Worm (Caenorhabditis elegans) whole organism, mixed stage, embryonic: Measurements from ENCODE around the gene sec-6.

Experiments
- M03D4.4 ChIP-seq: sonication (generic microtip); optimal IDR thresholded peaks from 2 replicates; lab custom pipeline; 2017; ENCODE audit warnings: mild to moderate bottlenecking, missing genetic modification characterization, missing compliant biosample characterization
- bed-3 ChIP-seq: fragments of 200-800 bp; sonication (Bioruptor generic); optimal IDR thresholded peaks from 3 replicates; lab custom pipeline; 2018; ENCODE audit warnings: mild to moderate bottlenecking, missing genetic modification characterization, moderate library complexity, missing compliant biosample characterization
- blmp-1 ChIP-seq: fragments of 150-350 bp; optimal IDR thresholded peaks from 2 replicates; lab custom pipeline; 2014; ENCODE audit warnings: missing biosample characterization, missing genetic modification characterization
- ceh-39 ChIP-seq: fragments of 150-350 bp; optimal IDR thresholded peaks from 2 replicates; lab custom pipeline; 2014; ENCODE audit warnings: missing biosample characterization, missing genetic modification characterization
- ceh-43 ChIP-seq: fragments of 200-800 bp; sonication (Bioruptor generic); optimal IDR thresholded peaks from 2 replicates; lab custom pipeline; 2018; ENCODE audit warnings: mild to moderate bottlenecking, missing genetic modification characterization, moderate library complexity, missing compliant biosample characterization
- ceh-83 ChIP-seq: fragments of 200-800 bp; sonication (Bioruptor generic); optimal IDR thresholded peaks from 2 replicates; lab custom pipeline; 2018; ENCODE audit warnings: mild to moderate bottlenecking, missing genetic modification characterization, missing compliant biosample characterization
- ces-1 ChIP-seq: fragments of 150-350 bp; optimal IDR thresholded peaks from 2 replicates; lab custom pipeline; 2014; ENCODE audit warnings: missing biosample characterization, missing genetic modification reagents, missing genetic modification characterization
- cnd-1 ChIP-seq: fragments of 200-800 bp; sonication (Bioruptor generic); optimal IDR thresholded peaks from 2 replicates; lab custom pipeline; 2018; ENCODE audit warnings: mild to moderate bottlenecking, missing genetic modification characterization, missing compliant biosample characterization
- drap-1 ChIP-seq: fragments of 200-800 bp; sonication (Bioruptor generic); optimal IDR thresholded peaks from 3 replicates; lab custom pipeline; 2018; ENCODE audit warnings: mild to moderate bottlenecking, missing genetic modification characterization, missing compliant biosample characterization
- elt-1 ChIP-seq: sonication (generic microtip); optimal IDR thresholded peaks from 2 replicates; lab custom pipeline; 2017; ENCODE audit warnings: missing genetic modification characterization, mild to moderate bottlenecking, missing compliant biosample characterization, antibody characterized with exemption, moderate library complexity, borderline replicate concordance; ENCODE audit not compliant: insufficient read depth
- elt-3 ChIP-seq: fragments of 150-350 bp; optimal IDR thresholded peaks from 2 replicates; lab custom pipeline; 2014; ENCODE audit warnings: missing biosample characterization, missing genetic modification characterization
- flh-1 ChIP-seq: fragments of 200-800 bp; sonication (Bioruptor generic); optimal IDR thresholded peaks from 2 replicates; lab custom pipeline; 2018; ENCODE audit warnings: mild to moderate bottlenecking, missing genetic modification characterization, moderate library complexity, missing compliant biosample characterization
- ham-2 ChIP-seq: fragments of 200-800 bp; sonication (Bioruptor generic); optimal IDR thresholded peaks from 2 replicates; lab custom pipeline; 2018; ENCODE audit warnings: mild to moderate bottlenecking, missing genetic modification characterization, missing compliant biosample characterization
- hlh-1 ChIP-seq: fragments of 150-350 bp; optimal IDR thresholded peaks from 2 replicates; lab custom pipeline; 2014; ENCODE audit warnings: missing biosample characterization, missing genetic modification reagents, missing genetic modification characterization
- lin-13 ChIP-seq: fragments of 150-350 bp; optimal IDR thresholded peaks from 2 replicates; lab custom pipeline; 2014; ENCODE audit warnings: missing biosample characterization, missing genetic modification characterization
- lin-32 ChIP-seq: fragments of 200-800 bp; sonication (Bioruptor generic); optimal IDR thresholded peaks from 2 replicates; lab custom pipeline; 2018; ENCODE audit warnings: mild to moderate bottlenecking, missing genetic modification characterization, missing compliant biosample characterization
- lsy-2 ChIP-seq: fragments of 150-350 bp; optimal IDR thresholded peaks from 2 replicates; lab custom pipeline; 2014; ENCODE audit warnings: missing biosample characterization, missing genetic modification characterization
- mab-5 ChIP-seq: fragments of 150-350 bp; optimal IDR thresholded peaks from 2 replicates; lab custom pipeline; 2014; ENCODE audit warnings: missing biosample characterization, missing genetic modification characterization
- mep-1 ChIP-seq: fragments of 150-350 bp; optimal IDR thresholded peaks from 2 replicates; lab custom pipeline; 2017; ENCODE audit warnings: missing biosample characterization, missing genetic modification reagents, missing genetic modification characterization, inconsistent platforms
- mls-2 ChIP-seq: sonication (generic microtip); optimal IDR thresholded peaks from 2 replicates; lab custom pipeline; 2016; ENCODE audit warnings: mild to moderate bottlenecking, missing genetic modification characterization, moderate library complexity, missing compliant biosample characterization
- nhr-12 ChIP-seq: fragments of 150-350 bp; optimal IDR thresholded peaks from 2 replicates; lab custom pipeline; 2014; ENCODE audit warnings: missing biosample characterization, missing genetic modification characterization
- nhr-2 ChIP-seq: fragments of 150-350 bp; optimal IDR thresholded peaks from 2 replicates; lab custom pipeline; 2014; ENCODE audit warnings: missing biosample characterization, missing genetic modification characterization
- nhr-237 ChIP-seq: fragments of 150-350 bp; optimal IDR thresholded peaks from 2 replicates; lab custom pipeline; 2014; ENCODE audit warnings: missing biosample characterization, missing genetic modification characterization
- nhr-28 ChIP-seq: fragments of 150-350 bp; optimal IDR thresholded peaks from 2 replicates; lab custom pipeline; 2014; ENCODE audit warnings: missing biosample characterization, missing genetic modification characterization
- pha-4 ChIP-seq: fragments of 150-350 bp; optimal IDR thresholded peaks from 2 replicates; lab custom pipeline; 2018; ENCODE audit warnings: missing biosample characterization, missing genetic modification reagents, missing genetic modification characterization
- sem-2 ChIP-seq: fragments of 200-800 bp; sonication (Bioruptor generic); optimal IDR thresholded peaks from 2 replicates; lab custom pipeline; 2018; ENCODE audit warnings: mild to moderate bottlenecking, missing genetic modification characterization, missing compliant biosample characterization
- snpc-4 ChIP-seq: fragments of 150-350 bp; optimal IDR thresholded peaks from 2 replicates; lab custom pipeline; 2014; ENCODE audit warnings: missing biosample characterization, missing genetic modification characterization
- sptf-1 ChIP-seq: sonication (generic microtip); optimal IDR thresholded peaks from 2 replicates; lab custom pipeline; 2017; ENCODE audit warnings: mild to moderate bottlenecking, missing genetic modification characterization, moderate library complexity, missing compliant biosample characterization
- tbx-8 ChIP-seq: fragments of 200-800 bp; sonication (Bioruptor generic); optimal IDR thresholded peaks from 2 replicates; lab custom pipeline; 2018; ENCODE audit warnings: mild to moderate bottlenecking, missing genetic modification characterization, moderate library complexity, missing compliant biosample characterization
- unc-120 ChIP-seq: sonication (generic microtip); optimal IDR thresholded peaks from 2 replicates; lab custom pipeline; 2017; ENCODE audit warnings: missing genetic modification characterization, missing compliant biosample characterization; ENCODE audit not compliant: poor library complexity, severe bottlenecking
- unc-39 ChIP-seq: fragments of 150-350 bp; optimal IDR thresholded peaks from 2 replicates; lab custom pipeline; 2014; ENCODE audit warnings: missing biosample characterization, missing genetic modification characterization
- unc-62 ChIP-seq: fragments of 150-350 bp; optimal IDR thresholded peaks from 2 replicates; lab custom pipeline; 2014; ENCODE audit warnings: missing biosample characterization, missing genetic modification reagents, missing genetic modification characterization
- zip-8 ChIP-seq: fragments of 150-350 bp; optimal IDR thresholded peaks from 2 replicates; lab custom pipeline; 2014; ENCODE audit warnings: missing biosample characterization, missing genetic modification characterization
- ztf-11 ChIP-seq: fragments of 150-350 bp; optimal IDR thresholded peaks from 2 replicates; lab custom pipeline; 2014; ENCODE audit warnings: missing biosample characterization, missing genetic modification characterization

sec-6 gene

DNA sequence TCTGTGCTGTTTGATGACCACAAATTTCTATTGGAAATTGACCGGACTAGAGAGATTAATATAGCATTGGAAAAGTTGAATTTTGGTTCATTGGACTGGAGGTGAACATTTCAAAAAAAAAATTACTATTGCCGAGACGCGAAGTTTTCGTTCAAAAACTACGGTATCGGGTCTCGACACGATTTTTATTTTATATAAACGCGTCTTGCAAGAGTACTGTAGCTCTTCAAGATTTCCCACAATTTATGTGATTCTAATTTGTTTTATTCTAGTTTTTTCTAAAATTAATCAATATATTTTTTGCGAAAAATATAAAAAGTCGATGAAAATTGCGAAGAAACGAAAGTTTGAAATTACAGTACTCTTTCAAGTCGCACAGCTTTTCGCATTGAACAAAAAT is 11.3 kb downstream of the sec-6 start, which contains the start of gene F09E5.12:
Gene F09E5.12 (minus strand): TSS at position 101 of the 400 bp plus-strand sequence.
- TF ChIP-seq zip-8 (tag; lab: Kevin White, UChicago) (no peak), unc-62 (GFP tag; lab: Kevin White, UChicago) (no peak), elt-3 (tag; lab: Kevin White, UChicago) (no peak), tbx-8 (GFP tag; lab: Kevin White, UChicago) (no peak), flh-1 (GFP tag; lab: Kevin White, UChicago) (no peak), lin-13 (tag; lab: Kevin White, UChicago) (no peak), hlh-1 (no peak), unc-120 (tag; lab: Kevin White, UChicago) (no peak)

DNA sequence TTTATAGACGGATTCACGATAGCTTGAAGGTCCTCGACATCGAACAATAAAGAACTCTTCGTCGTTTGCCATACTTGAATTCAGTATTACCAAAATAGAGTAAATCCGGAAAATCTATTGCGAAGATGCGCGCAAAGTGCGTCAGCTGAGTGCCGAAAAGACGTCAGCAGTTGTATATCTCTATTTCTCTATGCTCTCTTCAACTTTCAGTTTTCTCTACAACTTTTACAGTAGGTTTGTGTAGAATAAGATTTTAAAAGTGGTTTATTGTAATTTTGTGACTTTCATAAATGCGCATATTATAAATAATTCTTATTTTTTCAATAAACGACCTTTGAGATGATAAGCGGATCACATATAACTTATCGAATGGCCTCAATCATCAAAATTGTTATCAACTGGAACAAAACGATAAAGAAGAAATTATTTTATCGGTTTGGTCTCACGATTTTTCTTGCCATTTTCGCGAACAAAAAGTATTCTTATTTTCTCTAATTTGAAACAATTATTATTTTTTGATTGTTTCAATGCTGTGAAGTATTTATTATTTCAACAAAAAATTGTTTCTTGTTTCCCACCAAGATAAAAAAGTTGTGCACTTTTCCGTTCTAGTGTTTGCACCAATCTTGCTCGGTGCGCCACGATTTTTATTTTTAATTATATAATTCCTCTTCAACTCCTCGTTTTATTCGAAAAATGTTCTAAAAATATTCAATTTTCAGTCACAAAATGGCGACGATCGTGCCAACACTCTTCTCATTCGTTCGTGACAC is 14.1 kb downstream of the sec-6 start, which contains the start of the genes agt-2 and F09E5.3:
Gene agt-2 (minus strand): TSS at position 553 of the 773 bp plus-strand sequence.
Gene F09E5.3 (plus strand): TSS at position 723 of the 773 bp plus-strand sequence.
- TF ChIP-seq sem-2 (GFP tag; lab: Kevin White, UChicago) (no peak), cnd-1 (tag; lab: Kevin White, UChicago) (peak; percentile 36), lin-32 (GFP tag; lab: Kevin White, UChicago) (no peak), elt-3 (tag; lab: Kevin White, UChicago) (no peak), nhr-12 (tag; lab: Kevin White, UChicago) (no peak), nhr-237 (tag; lab: Kevin White, UChicago) (peak; percentile 77), nhr-2 (tag; lab: Kevin White, UChicago) (peak; percentile 13), elt-1 (tag; lab: Kevin White, UChicago) (no peak), mep-1 (peak; percentile 90), ztf-11 (tag; lab: Kevin White, UChicago) (peak; percentile 53), ceh-39 (tag; lab: Kevin White, UChicago) (peak; percentile 68), ces-1 (GFP tag; lab: Kevin White, UChicago) (peak; percentile 74), unc-39 (no peak), drap-1 (peak; percentile 53), bed-3 (GFP tag; lab: Kevin White, UChicago) (no peak), sptf-1 (tag; lab: Kevin White, UChicago) (peak; percentile 71), ceh-43 (GFP tag; lab: Kevin White, UChicago) (no peak), ceh-83 (peak; percentile 47), M03D4.4 (tag; lab: Kevin White, UChicago) (peak; percentile 9), lsy-2 (tag; lab: Kevin White, UChicago) (peak; percentile 89), hlh-1 (peak; percentile 37), pha-4 (peak; percentile 95), blmp-1 (tag; lab: Kevin White, UChicago) (peak; percentile 3), nhr-28 (tag; lab: Kevin White, UChicago) (no peak), snpc-4 (tag; lab: Kevin White, UChicago) (no peak), ham-2 (GFP tag; lab: Kevin White, UChicago) (no peak), mab-5 (tag; lab: Kevin White, UChicago) (no peak), unc-62 (GFP tag; lab: Kevin White, UChicago) (peak; percentile 26), tbx-8 (GFP tag; lab: Kevin White, UChicago) (no peak), lin-13 (tag; lab: Kevin White, UChicago) (peak; percentile 90), mls-2 (tag; lab: Kevin White, UChicago) (peak; percentile 17)

DNA sequence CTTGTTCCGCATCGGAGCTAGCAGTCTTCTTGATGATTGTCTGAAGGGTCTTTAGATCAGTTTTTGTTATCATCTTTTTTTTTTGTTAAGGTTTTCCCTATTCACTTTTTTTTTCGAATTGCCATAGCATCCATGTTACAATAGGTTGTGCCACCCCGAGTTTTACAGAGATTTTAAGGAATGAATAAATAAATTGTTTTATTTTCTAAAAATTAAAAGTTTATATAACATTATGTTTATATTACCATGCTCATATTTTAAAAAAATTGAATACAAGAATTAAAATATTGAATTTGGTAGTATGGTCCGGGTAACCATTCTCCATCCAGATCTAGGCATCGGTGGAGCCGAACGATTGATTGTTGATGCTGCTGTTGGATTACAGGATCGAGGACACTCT is 15.6 kb downstream of the sec-6 start, which contains the start of gene algn-2:
Gene algn-2 (plus strand): TSS at position 301 of the 400 bp plus-strand sequence.
- TF ChIP-seq ces-1 (GFP tag; lab: Kevin White, UChicago) (no peak), zip-8 (tag; lab: Kevin White, UChicago) (no peak), ham-2 (GFP tag; lab: Kevin White, UChicago) (no peak), M03D4.4 (tag; lab: Kevin White, UChicago) (no peak), unc-39 (no peak), sptf-1 (tag; lab: Kevin White, UChicago) (no peak), cnd-1 (tag; lab: Kevin White, UChicago) (no peak), bed-3 (GFP tag; lab: Kevin White, UChicago) (no peak), flh-1 (GFP tag; lab: Kevin White, UChicago) (no peak), snpc-4 (tag; lab: Kevin White, UChicago) (no peak), unc-120 (tag; lab: Kevin White, UChicago) (no peak), blmp-1 (tag; lab: Kevin White, UChicago) (no peak), ceh-83 (no peak), tbx-8 (GFP tag; lab: Kevin White, UChicago) (no peak), lin-13 (tag; lab: Kevin White, UChicago) (no peak)
